Fruit fly (Drosophila melanogaster): Measurements from ENCODE around the gene ATPsynG.

dm6 chr2L:10936362-10936761, 39.8 kb downstream of the ATPsynG start, which contains the start of gene CG14072:
- no peak for TF ChIP-seq CG11762 (GFP tag; optimal IDR thresholded peaks at IDR 0.05; ENCODE audit: insufficient read depth)
- TF ChIP-seq Eip78C (GFP tag): no peak
- no peak for TF ChIP-seq Ets96B (tag; optimal IDR thresholded peaks at IDR 0.05)
- no peak for TF ChIP-seq Sox15 (GFP tag; optimal IDR thresholded peaks at IDR 0.05)
- no peak for TF ChIP-seq Lpt (GFP tag; optimal IDR thresholded peaks at IDR 0.05)
- no peak for TF ChIP-seq CG34406 (GFP tag; optimal IDR thresholded peaks at IDR 0.05)
- no peak for TF ChIP-seq Blimp-1 (GFP tag; optimal IDR thresholded peaks at IDR 0.05)
- no peak for TF ChIP-seq fd85E (GFP tag; optimal IDR thresholded peaks at IDR 0.05)
- no peak for TF ChIP-seq OdsH (GFP tag; optimal IDR thresholded peaks at IDR 0.05)

All from whole organism, prepupa.